Worm (Caenorhabditis elegans) whole organism, L2 larva: Measurements from ENCODE around the gene cyp-33C5.
A peak's percentile ranks its signal among the peaks of the same experiment; 100 is the strongest.

Experiments
- C34F6.9 ChIP-seq: fragments of 150-350 bp; optimal IDR thresholded peaks from 2 replicates; lab custom pipeline; 2014; ENCODE audit warnings: missing biosample characterization, missing genetic modification characterization
- F13H6.1 ChIP-seq: sonication (generic microtip); optimal IDR thresholded peaks from 2 replicates; lab custom pipeline; 2016; ENCODE audit warnings: missing genetic modification characterization, missing compliant biosample characterization
- R02D3.7 ChIP-seq: fragments of 150-350 bp; optimal IDR thresholded peaks from 2 replicates; lab custom pipeline; 2014; ENCODE audit warnings: missing biosample characterization, missing genetic modification characterization
- Y55F3AM.14 ChIP-seq: fragments of 200-800 bp; sonication (Bioruptor generic); optimal IDR thresholded peaks from 2 replicates; lab custom pipeline; 2018; ENCODE audit warnings: mild to moderate bottlenecking, missing genetic modification characterization, missing compliant biosample characterization
- ZK546.5 ChIP-seq: sonication (generic microtip); optimal IDR thresholded peaks from 2 replicates; lab custom pipeline; 2017; ENCODE audit warnings: missing biosample characterization, missing genetic modification characterization
- alr-1 ChIP-seq: fragments of 150-350 bp; optimal IDR thresholded peaks from 2 replicates; lab custom pipeline; 2014; ENCODE audit warnings: missing biosample characterization, missing genetic modification characterization
- aly-2 ChIP-seq: fragments of 150-350 bp; optimal IDR thresholded peaks from 2 replicates; lab custom pipeline; 2014; ENCODE audit warnings: missing biosample characterization, missing genetic modification characterization
- ama-1 ChIP-seq: fragments of 150-350 bp; optimal IDR thresholded peaks from 2 replicates; lab custom pipeline; 2018; ENCODE audit warnings: inconsistent platforms
- blmp-1 ChIP-seq: sonication (generic microtip); optimal IDR thresholded peaks from 2 replicates; lab custom pipeline; 2017; ENCODE audit warnings: missing genetic modification characterization, mild to moderate bottlenecking, missing compliant biosample characterization, antibody characterized with exemption, moderate library complexity; ENCODE audit not compliant: insufficient read depth
- ceh-16 ChIP-seq: fragments of 150-350 bp; optimal IDR thresholded peaks from 2 replicates; lab custom pipeline; 2014; ENCODE audit warnings: missing biosample characterization, missing genetic modification characterization
- ceh-82 ChIP-seq: fragments of 150-350 bp; optimal IDR thresholded peaks from 2 replicates; lab custom pipeline; 2014; ENCODE audit warnings: missing biosample characterization, missing genetic modification characterization
- crh-2 ChIP-seq: sonication (generic microtip); optimal IDR thresholded peaks from 2 replicates; lab custom pipeline; 2017; ENCODE audit warnings: missing biosample characterization, missing genetic modification characterization
- dmd-4 ChIP-seq: sonication (generic microtip); optimal IDR thresholded peaks from 2 replicates; lab custom pipeline; 2017; ENCODE audit warnings: missing biosample characterization, missing genetic modification characterization
- egl-27 ChIP-seq: sonication (generic microtip); optimal IDR thresholded peaks from 3 replicates; lab custom pipeline; 2017; ENCODE audit warnings: missing biosample characterization, missing genetic modification reagents, missing genetic modification characterization
- elt-1 ChIP-seq: fragments of 150-350 bp; optimal IDR thresholded peaks from 2 replicates; lab custom pipeline; 2014; ENCODE audit warnings: missing biosample characterization, missing genetic modification characterization
- elt-3 ChIP-seq: sonication (generic microtip); optimal IDR thresholded peaks from 2 replicates; lab custom pipeline; 2017; ENCODE audit warnings: missing biosample characterization, missing genetic modification characterization
- fos-1 ChIP-seq: fragments of 150-350 bp; optimal IDR thresholded peaks from 2 replicates; lab custom pipeline; 2014; ENCODE audit warnings: missing biosample characterization, missing genetic modification characterization
- gmeb-1 ChIP-seq: fragments of 150-350 bp; optimal IDR thresholded peaks from 2 replicates; lab custom pipeline; 2014; ENCODE audit warnings: missing biosample characterization, missing genetic modification characterization
- lin-11 ChIP-seq: fragments of 150-350 bp; sonication (generic microtip); optimal IDR thresholded peaks from 2 replicates; lab custom pipeline; 2014; ENCODE audit warnings: missing biosample characterization, missing genetic modification characterization, inconsistent platforms, mixed read lengths
- lin-13 ChIP-seq: fragments of 150-350 bp; optimal IDR thresholded peaks from 2 replicates; lab custom pipeline; 2014; ENCODE audit warnings: missing biosample characterization, missing genetic modification reagents, missing genetic modification characterization
- lin-39 ChIP-seq: fragments of 150-350 bp; optimal IDR thresholded peaks from 2 replicates; lab custom pipeline; 2014; ENCODE audit warnings: missing biosample characterization, missing genetic modification reagents, missing genetic modification characterization
- lsy-2 ChIP-seq, 2 experiments: fragments of 150-350 bp in 1 of 2; sonication (generic microtip) in 1 of 2; optimal IDR thresholded peaks; 2 replicates each; lab custom pipeline; 2014 to 2017; ENCODE audit warnings: missing biosample characterization in 2 of 2, missing genetic modification characterization in 2 of 2
- mab-5 ChIP-seq: fragments of 150-350 bp; optimal IDR thresholded peaks from 2 replicates; lab custom pipeline; 2014; ENCODE audit warnings: missing biosample characterization, missing genetic modification characterization
- mbf-1 ChIP-seq: sonication (generic microtip); optimal IDR thresholded peaks from 2 replicates; lab custom pipeline; 2017; ENCODE audit warnings: missing biosample characterization, missing genetic modification characterization
- mdl-1 ChIP-seq, 2 experiments: fragments of 150-350 bp in 1 of 2; sonication (generic microtip) in 1 of 2; optimal IDR thresholded peaks; 2 replicates each; lab custom pipeline; 2017; ENCODE audit warnings: missing biosample characterization in 2 of 2, missing genetic modification characterization in 2 of 2
- nhr-10 ChIP-seq: sonication (generic microtip); optimal IDR thresholded peaks from 2 replicates; lab custom pipeline; 2017; ENCODE audit warnings: missing biosample characterization, missing genetic modification characterization
- nhr-11 ChIP-seq: fragments of 150-350 bp; optimal IDR thresholded peaks from 2 replicates; lab custom pipeline; 2014; ENCODE audit warnings: missing biosample characterization, missing genetic modification characterization
- nhr-12 ChIP-seq: fragments of 150-350 bp; optimal IDR thresholded peaks from 2 replicates; lab custom pipeline; 2014; ENCODE audit warnings: missing biosample characterization, missing genetic modification characterization
- nhr-129 ChIP-seq: fragments of 150-350 bp; optimal IDR thresholded peaks from 2 replicates; lab custom pipeline; 2014; ENCODE audit warnings: missing biosample characterization, missing genetic modification characterization
- nhr-21 ChIP-seq: fragments of 150-350 bp; optimal IDR thresholded peaks from 2 replicates; lab custom pipeline; 2014; ENCODE audit warnings: missing biosample characterization, missing genetic modification characterization
- nhr-23 ChIP-seq: fragments of 150-350 bp; optimal IDR thresholded peaks from 2 replicates; lab custom pipeline; 2014; ENCODE audit warnings: missing biosample characterization, missing genetic modification reagents, missing genetic modification characterization
- nhr-237 ChIP-seq: fragments of 150-350 bp; optimal IDR thresholded peaks from 2 replicates; lab custom pipeline; 2014; ENCODE audit warnings: missing biosample characterization, missing genetic modification characterization
- nhr-25 ChIP-seq: fragments of 150-350 bp; sonication (generic microtip); optimal IDR thresholded peaks from 3 replicates; lab custom pipeline; 2014; ENCODE audit warnings: missing biosample characterization, missing genetic modification characterization
- nhr-6 ChIP-seq: fragments of 150-350 bp; optimal IDR thresholded peaks from 2 replicates; lab custom pipeline; 2014; ENCODE audit warnings: missing biosample characterization, missing genetic modification characterization
- nhr-77 ChIP-seq: fragments of 150-350 bp; optimal IDR thresholded peaks from 2 replicates; lab custom pipeline; 2014; ENCODE audit warnings: missing biosample characterization, missing genetic modification characterization
- peb-1 ChIP-seq: fragments of 150-350 bp; optimal IDR thresholded peaks from 2 replicates; lab custom pipeline; 2014; ENCODE audit warnings: missing biosample characterization, missing genetic modification characterization
- sem-4 ChIP-seq: fragments of 150-350 bp; optimal IDR thresholded peaks from 2 replicates; lab custom pipeline; 2014; ENCODE audit warnings: missing biosample characterization, missing genetic modification reagents, missing genetic modification characterization
- skn-1 ChIP-seq: sonication (generic microtip); optimal IDR thresholded peaks from 2 replicates; lab custom pipeline; 2017; ENCODE audit warnings: missing biosample characterization, missing genetic modification characterization
- sma-3 ChIP-seq: sonication (generic microtip); optimal IDR thresholded peaks from 2 replicates; lab custom pipeline; 2016; ENCODE audit warnings: missing genetic modification reagents, missing genetic modification characterization, missing compliant biosample characterization
- sma-9 ChIP-seq, 2 experiments: fragments of 150-350 bp in 1 of 2; sonication (generic microtip) in 1 of 2; optimal IDR thresholded peaks; 2 replicates each; lab custom pipeline; 2014 to 2016; ENCODE audit warnings: missing genetic modification characterization in 2 of 2, mild to moderate bottlenecking in 1 of 2, missing biosample characterization in 1 of 2, missing compliant biosample characterization in 1 of 2, missing genetic modification reagents in 1 of 2, moderate library complexity in 1 of 2
- snpc-4 ChIP-seq: fragments of 150-350 bp; optimal IDR thresholded peaks from 2 replicates; lab custom pipeline; 2014; ENCODE audit warnings: missing biosample characterization, missing genetic modification characterization
- unc-39 ChIP-seq: fragments of 150-350 bp; optimal IDR thresholded peaks from 2 replicates; lab custom pipeline; 2014; ENCODE audit warnings: missing biosample characterization, missing genetic modification characterization
- unc-55 ChIP-seq: fragments of 150-350 bp; sonication (generic microtip); optimal IDR thresholded peaks from 3 replicates; lab custom pipeline; 2014; ENCODE audit warnings: missing biosample characterization, missing genetic modification reagents, missing genetic modification characterization
- unc-62 ChIP-seq: fragments of 150-350 bp; optimal IDR thresholded peaks from 2 replicates; lab custom pipeline; 2014; ENCODE audit warnings: missing biosample characterization, missing genetic modification reagents, missing genetic modification characterization
- zag-1 ChIP-seq: fragments of 150-350 bp; optimal IDR thresholded peaks from 2 replicates; lab custom pipeline; 2014; ENCODE audit warnings: missing biosample characterization, missing genetic modification characterization
- ztf-1 ChIP-seq: fragments of 200-800 bp; sonication (Bioruptor generic); conservative IDR thresholded peaks from 2 replicates; pipeline ENCODE4 v1.3.6; 2022; ENCODE audit warnings: missing genetic modification characterization, missing compliant biosample characterization
- ztf-11 ChIP-seq: sonication (generic microtip); optimal IDR thresholded peaks from 2 replicates; lab custom pipeline; 2017; ENCODE audit warnings: missing biosample characterization, missing genetic modification characterization
- ztf-4 ChIP-seq: fragments of 150-350 bp; optimal IDR thresholded peaks from 2 replicates; lab custom pipeline; 2014; ENCODE audit warnings: missing biosample characterization, missing genetic modification characterization

Gene cyp-33C5

ce11 chrV:2244751-2245150, at the start of gene cyp-33C5:
TSS of gene cyp-33C5 (plus strand) at chrV:2245004.
- TF ChIP-seq blmp-1 (tag; lab: Kevin White, UChicago), result no peak
- peak; percentile 44 for TF ChIP-seq fos-1 (tag; lab: Kevin White, UChicago)
- no peak for TF ChIP-seq unc-39 (tag; lab: Kevin White, UChicago)
- no peak for TF ChIP-seq alr-1 (tag; lab: Kevin White, UChicago)
- TF ChIP-seq mbf-1 (tag; lab: Kevin White, UChicago), result no peak
- no peak for TF ChIP-seq nhr-21 (tag; lab: Kevin White, UChicago)
- TF ChIP-seq F13H6.1, result no peak
- TF ChIP-seq skn-1, result no peak
- peak; percentile 26 for TF ChIP-seq nhr-129
- TF ChIP-seq R02D3.7 (tag; lab: Kevin White, UChicago), result no peak
- peak; percentile 28 for TF ChIP-seq gmeb-1
- no peak for TF ChIP-seq nhr-25 (tag; lab: Kevin White, UChicago)
- TF ChIP-seq nhr-23, result no peak
- no peak for TF ChIP-seq Y55F3AM.14 (GFP tag; lab: Kevin White, UChicago)
- TF ChIP-seq elt-1, result no peak
- TF ChIP-seq lin-13 (GFP tag; lab: Kevin White, UChicago), result no peak
- TF ChIP-seq crh-2 (tag; lab: Kevin White, UChicago), result no peak
- no peak for TF ChIP-seq elt-3 (tag; lab: Kevin White, UChicago)
- no peak for TF ChIP-seq nhr-12 (tag; lab: Kevin White, UChicago)
- TF ChIP-seq sma-3, result peak; percentile 5
- TF ChIP-seq ztf-11 (tag; lab: Kevin White, UChicago), result no peak
- TF ChIP-seq snpc-4 (tag; lab: Kevin White, UChicago), result no peak
- TF ChIP-seq lsy-2 (tag; optimal IDR thresholded peaks at IDR 0.05; lab: Kevin White, UChicago), result no peak
- no peak for TF ChIP-seq lin-39 (tag; lab: Kevin White, UChicago)
- no peak for TF ChIP-seq ztf-1 (GFP tag; lab: Robert Waterston, UW)
- TF ChIP-seq nhr-10 (tag; lab: Kevin White, UChicago), result no peak
- no peak for TF ChIP-seq ama-1 (lab: Kevin White, UChicago)
- no peak for TF ChIP-seq nhr-237 (tag; lab: Kevin White, UChicago)
- TF ChIP-seq mab-5, result no peak
- TF ChIP-seq zag-1 (tag; lab: Kevin White, UChicago), result no peak
- no peak for TF ChIP-seq lin-11 (tag; lab: Kevin White, UChicago)
- TF ChIP-seq ceh-82, result no peak
- TF ChIP-seq nhr-11, result no peak
- TF ChIP-seq egl-27 (tag; lab: Kevin White, UChicago), result no peak
- TF ChIP-seq ceh-16 (tag; lab: Kevin White, UChicago), result no peak
- no peak for TF ChIP-seq nhr-77 (tag; lab: Kevin White, UChicago)
- TF ChIP-seq sem-4 (tag; lab: Kevin White, UChicago), result no peak
- no peak for TF ChIP-seq nhr-6 (tag; lab: Kevin White, UChicago)
- TF ChIP-seq peb-1 (tag; lab: Kevin White, UChicago), result no peak
- TF ChIP-seq mdl-1 (tag; optimal IDR thresholded peaks at IDR 0.05; lab: Kevin White, UChicago), result no peak
- TF ChIP-seq ZK546.5, result no peak
- no peak for TF ChIP-seq C34F6.9 (tag; lab: Kevin White, UChicago)
- TF ChIP-seq unc-62 (GFP tag; lab: Kevin White, UChicago), result no peak
- peak; percentile 74 for TF ChIP-seq sma-9 (GFP tag; optimal IDR thresholded peaks at IDR 0.05; lab: Kevin White, UChicago)
- no peak for TF ChIP-seq sma-9 (tag; optimal IDR thresholded peaks at IDR 0.05; lab: Kevin White, UChicago)
- no peak for TF ChIP-seq aly-2 (tag; lab: Kevin White, UChicago)
- no peak for TF ChIP-seq ztf-4 (tag; lab: Kevin White, UChicago)
- TF ChIP-seq unc-55 (GFP tag; lab: Kevin White, UChicago), result peak; percentile 2
- TF ChIP-seq dmd-4, result no peak
- TF ChIP-seq, all 48 proteins: peak for 6
